Worm (Caenorhabditis elegans) whole organism, early embryonic: ENCODE data around the gene col-169.

ENCODE experiments used
- ama-1 ChIP-seq: fragments of 150-350 bp; optimal IDR thresholded peaks from 2 replicates; lab custom pipeline; 2014
- ceh-36 ChIP-seq: sonication (generic microtip); optimal IDR thresholded peaks from 2 replicates; lab custom pipeline; 2016; ENCODE audit warnings: missing genetic modification characterization, inconsistent platforms, missing compliant biosample characterization
- hmbx-1 ChIP-seq: sonication (generic microtip); optimal IDR thresholded peaks from 2 replicates; lab custom pipeline; 2016; ENCODE audit warnings: mild to moderate bottlenecking, missing genetic modification characterization, missing compliant biosample characterization
- hmg-4 ChIP-seq: fragments of 200-800 bp; sonication (Bioruptor generic); optimal IDR thresholded peaks from 2 replicates; lab custom pipeline; 2018; ENCODE audit warnings: mild to moderate bottlenecking, missing genetic modification characterization, missing compliant biosample characterization
- scrt-1 ChIP-seq: fragments of 200-800 bp; sonication (Bioruptor generic); IDR thresholded peaks from 2 replicates; pipeline ENCODE4 v1.3.6; 2022; ENCODE audit warnings: missing genetic modification characterization, missing compliant biosample characterization

ce11 chrX:6345785-6346184 lies 16.8 kb downstream of the col-169 start:
- TF ChIP-seq scrt-1 (no peak), ama-1 (no peak), hmg-4 (GFP tag; lab: Kevin White, UChicago) (no peak), hmbx-1 (tag; lab: Kevin White, UChicago) (no peak), ceh-36 (no peak)
